Fruit fly (Drosophila melanogaster) whole organism, embryonic: ENCODE results near the gene Pep.
A peak's percentile ranks its signal among the peaks of the same experiment; 100 is the strongest.

Experiments used
- Ada2b ChIP-seq: fragments of 200-800 bp; sonication (Bioruptor generic); IDR thresholded peaks from 2 replicates; pipeline ENCODE4 v1.3.6; 2022; ENCODE audit warnings: missing biosample characterization, missing genetic modification characterization
- Asciz ChIP-seq: fragments of 200-800 bp; sonication (Bioruptor generic); optimal IDR thresholded peaks from 2 replicates; lab custom pipeline; 2017; ENCODE audit warnings: missing biosample characterization, mild to moderate bottlenecking, missing genetic modification characterization, missing genetic modification reagents
- B-H1 ChIP-seq: fragments of 200-800 bp; sonication (Bioruptor generic); IDR thresholded peaks from 3 replicates; pipeline ENCODE4 v1.3.6; 2022; ENCODE audit warnings: missing biosample characterization, missing genetic modification characterization
- Blimp-1 ChIP-seq: fragments of 200-800 bp; sonication (Bioruptor generic); optimal IDR thresholded peaks from 3 replicates; lab custom pipeline; 2018; ENCODE audit warnings: missing biosample characterization, missing genetic modification characterization, mild to moderate bottlenecking, moderate library complexity, missing genetic modification reagents
- CG10959 ChIP-seq: fragments of 200-800 bp; sonication (Bioruptor generic); IDR thresholded peaks from 2 replicates; pipeline ENCODE4 v1.3.6; 2022; ENCODE audit warnings: missing biosample characterization, missing genetic modification characterization
- CG11456 ChIP-seq: fragments of 200-800 bp; sonication (Bioruptor generic); IDR thresholded peaks from 3 replicates; pipeline ENCODE4 v1.3.6; 2022; ENCODE audit warnings: missing biosample characterization, missing genetic modification characterization
- CG12659 ChIP-seq: fragments of 200-800 bp; sonication (Bioruptor generic); optimal IDR thresholded peaks from 3 replicates; lab custom pipeline; 2017; ENCODE audit warnings: mild to moderate bottlenecking, missing biosample characterization, missing genetic modification reagents, missing genetic modification characterization
- CG13894 ChIP-seq: fragments of 200-800 bp; sonication (Bioruptor generic); optimal IDR thresholded peaks from 3 replicates; lab custom pipeline; 2018; ENCODE audit warnings: missing biosample characterization, mild to moderate bottlenecking, missing genetic modification characterization, moderate library complexity
- CG14667 ChIP-seq: fragments of 200-800 bp; sonication (Bioruptor generic); IDR thresholded peaks from 2 replicates; pipeline ENCODE4 v1.3.6; 2022; ENCODE audit warnings: missing biosample characterization, missing genetic modification characterization
- CG15011 ChIP-seq: fragments of 200-800 bp; sonication (Bioruptor generic); optimal IDR thresholded peaks from 3 replicates; lab custom pipeline; 2018; ENCODE audit warnings: missing biosample characterization, mild to moderate bottlenecking, missing genetic modification characterization
- CG16813 ChIP-seq: fragments of 200-800 bp; sonication (Bioruptor generic); IDR thresholded peaks from 3 replicates; pipeline ENCODE4 v1.3.6; 2022; ENCODE audit warnings: missing biosample characterization, missing genetic modification characterization; ENCODE audit not compliant: partially characterized antibody
- CG16863 ChIP-seq: fragments of 200-800 bp; sonication (Bioruptor generic); optimal IDR thresholded peaks from 3 replicates; lab custom pipeline; 2016; ENCODE audit warnings: missing biosample characterization, missing genetic modification characterization
- CG17802 ChIP-seq: fragments of 200-800 bp; sonication (Bioruptor generic); optimal IDR thresholded peaks from 2 replicates; lab custom pipeline; 2018; ENCODE audit warnings: missing biosample characterization, mild to moderate bottlenecking, missing genetic modification characterization, moderate library complexity
- CG18476 ChIP-seq: fragments of 200-800 bp; sonication (Bioruptor generic); optimal IDR thresholded peaks from 2 replicates; lab custom pipeline; 2016; ENCODE audit warnings: missing biosample characterization, mild to moderate bottlenecking, missing genetic modification characterization
- CG32772 ChIP-seq: fragments of 200-800 bp; sonication (Bioruptor generic); IDR thresholded peaks from 2 replicates; pipeline ENCODE4 v1.3.6; 2022; ENCODE audit warnings: missing biosample characterization, missing genetic modification characterization
- CG33557 ChIP-seq: fragments of 200-800 bp; sonication (Bioruptor generic); optimal IDR thresholded peaks from 2 replicates; lab custom pipeline; 2019; ENCODE audit warnings: missing biosample characterization, mild to moderate bottlenecking, missing genetic modification characterization, moderate library complexity
- CG4404 ChIP-seq: fragments of 200-800 bp; sonication (Bioruptor generic); IDR thresholded peaks from 2 replicates; pipeline ENCODE4 v1.3.6; 2022; ENCODE audit warnings: missing biosample characterization, missing genetic modification characterization
- CG4707 ChIP-seq: fragments of 200-800 bp; sonication (Bioruptor generic); optimal IDR thresholded peaks from 2 replicates; lab custom pipeline; 2018; ENCODE audit warnings: missing biosample characterization, mild to moderate bottlenecking, missing genetic modification characterization, moderate library complexity
- CG6765 ChIP-seq: fragments of 200-800 bp; sonication (Bioruptor generic); optimal IDR thresholded peaks from 3 replicates; lab custom pipeline; 2017; ENCODE audit warnings: missing biosample characterization, mild to moderate bottlenecking, missing genetic modification characterization
- CG7786 ChIP-seq: fragments of 200-800 bp; sonication (Bioruptor generic); optimal IDR thresholded peaks from 2 replicates; lab custom pipeline; 2016; ENCODE audit warnings: missing biosample characterization, missing genetic modification characterization
- CG7963 ChIP-seq: fragments of 200-800 bp; sonication (Bioruptor generic); IDR thresholded peaks from 3 replicates; pipeline ENCODE4 v1.3.6; 2022; ENCODE audit warnings: missing biosample characterization, missing genetic modification characterization; ENCODE audit not compliant: partially characterized antibody
- CG8359 ChIP-seq: fragments of 200-800 bp; sonication (Bioruptor generic); optimal IDR thresholded peaks from 2 replicates; lab custom pipeline; 2017; ENCODE audit warnings: missing biosample characterization, mild to moderate bottlenecking, missing genetic modification characterization, borderline replicate concordance
- Dref ChIP-seq: fragments of 200-800 bp; sonication (Bioruptor generic); IDR thresholded peaks from 2 replicates; pipeline ENCODE4 v1.3.6; 2022; ENCODE audit warnings: missing biosample characterization, missing genetic modification characterization
- Eip74EF ChIP-seq, 2 experiments: fragments of 200-800 bp in 1 of 2; fragments of >200 bp in 1 of 2; sonication (Bioruptor generic) in 1 of 2; optimal IDR thresholded peaks; 2 replicates each; lab custom pipeline; 2017 to 2019; ENCODE audit warnings: missing biosample characterization in 2 of 2, missing genetic modification characterization in 2 of 2, mild to moderate bottlenecking in 1 of 2, moderate library complexity in 1 of 2
- HmgZ ChIP-seq: fragments of 200-800 bp; sonication (Bioruptor generic); optimal IDR thresholded peaks from 2 replicates; lab custom pipeline; 2018; ENCODE audit warnings: missing biosample characterization, mild to moderate bottlenecking, missing genetic modification characterization
- Hsf ChIP-seq: fragments of 200-800 bp; sonication (Bioruptor generic); optimal IDR thresholded peaks from 3 replicates; lab custom pipeline; 2016; ENCODE audit warnings: missing biosample characterization, missing genetic modification characterization
- Jarid2 ChIP-seq: fragments of 200-800 bp; sonication (Bioruptor generic); optimal IDR thresholded peaks from 3 replicates; lab custom pipeline; 2017; ENCODE audit warnings: mild to moderate bottlenecking, missing biosample characterization, missing genetic modification reagents, missing genetic modification characterization
- Optix ChIP-seq: fragments of 200-800 bp; sonication (Bioruptor generic); IDR thresholded peaks from 3 replicates; pipeline ENCODE4 v1.3.6; 2022; ENCODE audit warnings: missing biosample characterization, missing genetic modification characterization
- caup ChIP-seq: fragments of 200-800 bp; sonication (Bioruptor generic); optimal IDR thresholded peaks from 3 replicates; lab custom pipeline; 2017; ENCODE audit warnings: missing biosample characterization, mild to moderate bottlenecking, missing genetic modification characterization, moderate library complexity; ENCODE audit not compliant: severe bottlenecking
- cwo ChIP-seq: fragments of 200-800 bp; sonication (Bioruptor generic); optimal IDR thresholded peaks from 3 replicates; lab custom pipeline; 2017; ENCODE audit warnings: missing biosample characterization, missing genetic modification characterization, mild to moderate bottlenecking, moderate library complexity, missing genetic modification reagents
- emc ChIP-seq: fragments of 200-800 bp; sonication (Bioruptor generic); optimal IDR thresholded peaks from 2 replicates; lab custom pipeline; 2016; ENCODE audit warnings: missing biosample characterization, missing genetic modification characterization
- fu2 ChIP-seq: fragments of 200-800 bp; sonication (Bioruptor generic); optimal IDR thresholded peaks from 2 replicates; lab custom pipeline; 2016; ENCODE audit warnings: missing biosample characterization, missing genetic modification characterization
- gro ChIP-seq: fragments of 200-800 bp; sonication (Bioruptor generic); optimal IDR thresholded peaks from 2 replicates; lab custom pipeline; 2016; ENCODE audit warnings: missing biosample characterization, missing genetic modification characterization
- ind ChIP-seq: fragments of 200-800 bp; sonication (Bioruptor generic); optimal IDR thresholded peaks from 3 replicates; lab custom pipeline; 2016; ENCODE audit warnings: missing biosample characterization, missing genetic modification characterization
- lbe ChIP-seq: fragments of 200-800 bp; sonication (Bioruptor generic); optimal IDR thresholded peaks from 2 replicates; lab custom pipeline; 2016; ENCODE audit warnings: missing biosample characterization, mild to moderate bottlenecking, missing genetic modification characterization
- lilli ChIP-seq: fragments of 200-800 bp; sonication (Bioruptor generic); optimal IDR thresholded peaks from 3 replicates; lab custom pipeline; 2016; ENCODE audit warnings: missing biosample characterization, missing genetic modification characterization
- luna ChIP-seq: fragments of 200-800 bp; sonication (Bioruptor generic); optimal IDR thresholded peaks from 2 replicates; lab custom pipeline; 2016; ENCODE audit warnings: missing biosample characterization, missing genetic modification characterization
- nom ChIP-seq: fragments of 200-800 bp; sonication (Bioruptor generic); optimal IDR thresholded peaks from 2 replicates; lab custom pipeline; 2017; ENCODE audit warnings: missing biosample characterization, missing genetic modification characterization, mild to moderate bottlenecking, moderate library complexity, missing genetic modification reagents
- otp ChIP-seq: fragments of 200-800 bp; sonication (Bioruptor generic); IDR thresholded peaks from 3 replicates; pipeline ENCODE4, ENCODE4 v1.3.6; 2022; ENCODE audit warnings: missing biosample characterization, missing genetic modification characterization
- pnt ChIP-seq: fragments of 200-800 bp; sonication (Bioruptor generic); optimal IDR thresholded peaks from 3 replicates; lab custom pipeline; 2016; ENCODE audit warnings: missing biosample characterization, missing genetic modification characterization
- pum ChIP-seq: fragments of 200-800 bp; sonication (Bioruptor generic); optimal IDR thresholded peaks from 2 replicates; lab custom pipeline; 2016; ENCODE audit warnings: missing biosample characterization, missing genetic modification characterization
- sens-2 ChIP-seq: fragments of 200-800 bp; sonication (Bioruptor generic); IDR thresholded peaks from 2 replicates; pipeline ENCODE4 v1.3.6; 2022; ENCODE audit warnings: missing biosample characterization, missing genetic modification characterization
- sisA ChIP-seq: fragments of 200-800 bp; sonication (Bioruptor generic); IDR thresholded peaks from 2 replicates; pipeline ENCODE4 v1.3.6; 2022; ENCODE audit warnings: missing biosample characterization, missing genetic modification characterization
- tin ChIP-seq: fragments of 200-800 bp; sonication (Bioruptor generic); optimal IDR thresholded peaks from 3 replicates; lab custom pipeline; 2016; ENCODE audit warnings: missing biosample characterization, missing genetic modification characterization
- twi ChIP-seq: fragments of 200-800 bp; optimal IDR thresholded peaks from 2 replicates; lab custom pipeline; 2019; ENCODE audit warnings: missing biosample characterization, mild to moderate bottlenecking, missing genetic modification characterization, moderate library complexity
- usp ChIP-seq: fragments of >200 bp; optimal IDR thresholded peaks from 2 replicates; lab custom pipeline; 2017; ENCODE audit warnings: missing biosample characterization, missing genetic modification characterization
- vvl ChIP-seq: fragments of 200-800 bp; sonication (Bioruptor generic); IDR thresholded peaks from 2 replicates; pipeline ENCODE4 v1.3.6; 2022; ENCODE audit warnings: missing biosample characterization, missing genetic modification characterization
- zf30C ChIP-seq: fragments of 200-800 bp; sonication (Bioruptor generic); optimal IDR thresholded peaks from 3 replicates; lab custom pipeline; 2018; ENCODE audit warnings: missing biosample characterization, mild to moderate bottlenecking, missing genetic modification characterization

Pep gene

dm6 chr3L:17658423-17659267 lies 13.8 kb upstream of the Pep start (continued):
- TF ChIP-seq Hsf (peak; percentile 93), ind (GFP tag; lab: Kevin White, UChicago) (peak; percentile 90), CG17802 (tag; lab: Kevin White, UChicago) (peak; percentile 65), emc (peak; percentile 89), cwo (peak; percentile 86), CG13894 (peak; percentile 86), CG12659 (GFP tag; lab: Kevin White, UChicago) (peak; percentile 86), CG16813 (no peak), fu2 (GFP tag; lab: Kevin White, UChicago) (peak; percentile 92), CG11456 (GFP tag; lab: Robert Waterston, UW) (peak; percentile 94), CG6765 (GFP tag; lab: Kevin White, UChicago) (peak; percentile 73), otp (GFP tag; lab: Robert Waterston, UW) (peak; percentile 94), CG32772 (peak; percentile 92), Asciz (GFP tag; lab: Kevin White, UChicago) (peak; percentile 82), Optix (GFP tag; lab: Robert Waterston, UW) (peak; percentile 91), B-H1 (peak; percentile 87), CG33557 (GFP tag; lab: Kevin White, UChicago) (peak; percentile 19), pnt (GFP tag; lab: Kevin White, UChicago) (peak; percentile 90), CG4707 (GFP tag; lab: Kevin White, UChicago) (peak; percentile 70), CG16863 (GFP tag; lab: Kevin White, UChicago) (peak; percentile 87), gro (GFP tag; lab: Kevin White, UChicago) (peak; percentile 96), usp (GFP tag; lab: Kevin White, UChicago) (no peak), CG14667 (peak; percentile 91), Dref (GFP tag; lab: Robert Waterston, UW) (peak; percentile 49), Jarid2 (GFP tag; lab: Kevin White, UChicago) (peak; percentile 10), HmgZ (tag; lab: Kevin White, UChicago) (peak; percentile 93), CG7786 (GFP tag; lab: Kevin White, UChicago) (peak; percentile 96), pum (GFP tag; lab: Kevin White, UChicago) (peak; percentile 85), Ada2b (peak; percentile 91), lbe (GFP tag; lab: Kevin White, UChicago) (peak; percentile 28), CG10959 (GFP tag; lab: Robert Waterston, UW) (peak; percentile 46; the same call in 1 of the 2 replicates), CG18476 (GFP tag; lab: Kevin White, UChicago) (peak; percentile 65), sens-2 (GFP tag; lab: Robert Waterston, UW) (peak; percentile 81), CG4404 (GFP tag; lab: Robert Waterston, UW) (peak; percentile 76), CG8359 (GFP tag; lab: Kevin White, UChicago) (peak; percentile 46), zf30C (GFP tag; lab: Kevin White, UChicago) (peak; percentile 36), luna (GFP tag; lab: Kevin White, UChicago) (peak; percentile 91), caup (GFP tag; lab: Kevin White, UChicago) (peak; percentile 91), tin (GFP tag; lab: Kevin White, UChicago) (peak; percentile 79), lilli (GFP tag; lab: Kevin White, UChicago) (peak; percentile 97), twi (tag; lab: Kevin White, UChicago) (peak; percentile 56), CG15011 (GFP tag; lab: Kevin White, UChicago) (peak; percentile 77), vvl (peak; percentile 96), Blimp-1 (GFP tag; lab: Kevin White, UChicago) (peak; percentile 81), sisA (GFP tag; lab: Robert Waterston, UW) (peak; percentile 91), nom (GFP tag; lab: Kevin White, UChicago) (no peak), Eip74EF (GFP tag; optimal IDR thresholded peaks at IDR 0.05; lab: Kevin White, UChicago) (peak in 1 of 2 experiments; percentile 60), CG7963 (no peak)
